In genomic region chr3R:4965145-4965544, dm6 we compare ENCODE assay signal across 3 fruit fly cellular contexts.
TF ChIP-seq lines count a peak whose summit lies in the region.

TSS of gene Jhbp1 (plus strand) at chr3R:4965445.

- TF ChIP-seq CTCF in whole organism, embryonic (GFP tag; optimal IDR thresholded peaks at IDR 0.05; lab: Kevin White, UChicago) = no peak

TF ChIP-seq in whole organism, adult, 20 proteins besides CTCF, POLR2A, EP300 and RAD21:
- no peak for TF ChIP-seq CG7045 (GFP tag; optimal IDR thresholded peaks at IDR 0.05; lab: Kevin White, UChicago)
- TF ChIP-seq kay (GFP tag; lab: Kevin White, UChicago; ENCODE audit: borderline replicate concordance) = peak; percentile 7
- no peak for TF ChIP-seq bab1 (GFP tag; optimal IDR thresholded peaks at IDR 0.05; lab: Kevin White, UChicago)
- TF ChIP-seq cnc (optimal IDR thresholded peaks at IDR 0.05; lab: Kevin White, UChicago) = no peak

TF ChIP-seq in whole organism, embryonic, 481 proteins besides CTCF, POLR2A, EP300 and RAD21:
- TF ChIP-seq dmrt11E (tag; optimal IDR thresholded peaks at IDR 0.05; lab: Kevin White, UChicago) (no peak), CG10462 (GFP tag; optimal IDR thresholded peaks at IDR 0.05; lab: Kevin White, UChicago) (no peak), CG9797 (GFP tag; optimal IDR thresholded peaks at IDR 0.05; lab: Kevin White, UChicago) (no peak), Hr39 (optimal IDR thresholded peaks at IDR 0.05; lab: Kevin White, UChicago) (no peak), Optix (GFP tag; IDR thresholded peaks at IDR 0.05; lab: Robert Waterston, UW) (no peak), insv (GFP tag; optimal IDR thresholded peaks at IDR 0.05; lab: Kevin White, UChicago) (no peak), slp2 (GFP tag; optimal IDR thresholded peaks at IDR 0.05; lab: Kevin White, UChicago) (no peak), Fer1 (GFP tag; optimal IDR thresholded peaks at IDR 0.05; lab: Kevin White, UChicago) (no peak), chinmo (GFP tag; IDR thresholded peaks at IDR 0.05; lab: Robert Waterston, UW; ENCODE audit: partially characterized antibody) (peak; percentile 69; the same call in 1 of the 4 replicates), CG11560 (tag; IDR thresholded peaks at IDR 0.05; lab: Robert Waterston, UW) (no peak), fd3F (GFP tag; optimal IDR thresholded peaks at IDR 0.05; lab: Kevin White, UChicago) (no peak), CG8388 (GFP tag; optimal IDR thresholded peaks at IDR 0.05; lab: Kevin White, UChicago) (no peak), gcm (GFP tag; optimal IDR thresholded peaks at IDR 0.05; lab: Kevin White, UChicago) (peak; percentile 34), D19B (GFP tag; optimal IDR thresholded peaks at IDR 0.05; lab: Kevin White, UChicago) (no peak)

TF ChIP-seq in whole organism, prepupa, 60 proteins besides CTCF, POLR2A, EP300 and RAD21:
- no peak for TF ChIP-seq CG3032 (tag; optimal IDR thresholded peaks at IDR 0.05; lab: Kevin White, UChicago)
- 0 out of 2 replicates have a peak, but pooled peaks have one; percentile 9 for TF ChIP-seq CG15336 (GFP tag; IDR thresholded peaks at IDR 0.05; lab: Robert Waterston, UW)
- TF ChIP-seq Eip78C (GFP tag; lab: Kevin White, UChicago) = peak; percentile 27
